Fruit fly (Drosophila melanogaster) whole organism, embryonic: ENCODE data around the gene udt.

Experiments
- Ada2b ChIP-seq: fragments of 200-800 bp; sonication (Bioruptor generic); IDR thresholded peaks from 2 replicates; pipeline ENCODE4 v1.3.6; 2022; ENCODE audit warnings: missing biosample characterization, missing genetic modification characterization
- Asciz ChIP-seq: fragments of 200-800 bp; sonication (Bioruptor generic); optimal IDR thresholded peaks from 2 replicates; lab custom pipeline; 2017; ENCODE audit warnings: missing biosample characterization, mild to moderate bottlenecking, missing genetic modification characterization, missing genetic modification reagents
- Blimp-1 ChIP-seq: fragments of 200-800 bp; sonication (Bioruptor generic); optimal IDR thresholded peaks from 3 replicates; lab custom pipeline; 2018; ENCODE audit warnings: missing biosample characterization, missing genetic modification characterization, mild to moderate bottlenecking, moderate library complexity, missing genetic modification reagents
- Bteb2 ChIP-seq: fragments of 200-800 bp; sonication (Bioruptor generic); optimal IDR thresholded peaks from 2 replicates; lab custom pipeline; 2016; ENCODE audit warnings: missing biosample characterization, missing genetic modification characterization
- CG10147 ChIP-seq: fragments of 200-800 bp; sonication (Bioruptor generic); optimal IDR thresholded peaks from 2 replicates; lab custom pipeline; 2019; ENCODE audit warnings: missing biosample characterization, mild to moderate bottlenecking, missing genetic modification characterization, moderate library complexity
- CG10979 ChIP-seq: fragments of 200-800 bp; sonication (Bioruptor generic); optimal IDR thresholded peaks from 2 replicates; lab custom pipeline; 2018; ENCODE audit warnings: missing biosample characterization, mild to moderate bottlenecking, missing genetic modification characterization, moderate library complexity
- CG14050 ChIP-seq: fragments of 200-800 bp; sonication (Bioruptor generic); IDR thresholded peaks from 3 replicates; pipeline ENCODE4 v1.3.6; 2022; ENCODE audit warnings: missing biosample characterization, missing genetic modification characterization
- CG18011 ChIP-seq: fragments of 200-800 bp; sonication (Bioruptor generic); optimal IDR thresholded peaks from 2 replicates; lab custom pipeline; 2017; ENCODE audit warnings: missing biosample characterization, missing genetic modification characterization, mild to moderate bottlenecking, moderate library complexity, missing genotype
- CG18476 ChIP-seq: fragments of 200-800 bp; sonication (Bioruptor generic); optimal IDR thresholded peaks from 2 replicates; lab custom pipeline; 2016; ENCODE audit warnings: missing biosample characterization, mild to moderate bottlenecking, missing genetic modification characterization
- CG18619 ChIP-seq: fragments of 200-800 bp; sonication (Bioruptor generic); optimal IDR thresholded peaks from 3 replicates; lab custom pipeline; 2017; ENCODE audit warnings: missing biosample characterization, mild to moderate bottlenecking, missing genetic modification characterization
- CG2129 ChIP-seq: fragments of 200-800 bp; sonication (Bioruptor generic); IDR thresholded peaks from 2 replicates; pipeline ENCODE4 v1.3.6; 2022; ENCODE audit warnings: missing biosample characterization, missing genetic modification characterization; ENCODE audit not compliant: partially characterized antibody
- CG2199 ChIP-seq: fragments of 200-800 bp; sonication (Bioruptor generic); IDR thresholded peaks from 3 replicates; pipeline ENCODE4 v1.3.6; 2022; ENCODE audit warnings: missing biosample characterization, missing genetic modification characterization
- CG2889 ChIP-seq: fragments of 200-800 bp; sonication (Bioruptor generic); IDR thresholded peaks from 3 replicates; pipeline ENCODE4 v1.3.6; 2022; ENCODE audit warnings: missing biosample characterization, missing genetic modification characterization
- CG3281 ChIP-seq: fragments of 200-800 bp; sonication (Bioruptor generic); optimal IDR thresholded peaks from 3 replicates; lab custom pipeline; 2017; ENCODE audit warnings: missing biosample characterization, mild to moderate bottlenecking, missing genetic modification characterization
- CG34376 ChIP-seq: fragments of 200-800 bp; sonication (Bioruptor generic); optimal IDR thresholded peaks from 2 replicates; lab custom pipeline; 2018; ENCODE audit warnings: missing biosample characterization, mild to moderate bottlenecking, missing genetic modification characterization
- CG3838 ChIP-seq: fragments of 200-800 bp; sonication (Bioruptor generic); optimal IDR thresholded peaks from 3 replicates; lab custom pipeline; 2016; ENCODE audit warnings: missing biosample characterization, missing genetic modification characterization
- CG4730 ChIP-seq: fragments of 200-800 bp; sonication (Bioruptor generic); IDR thresholded peaks from 2 replicates; pipeline ENCODE4 v1.3.6; 2022; ENCODE audit warnings: missing biosample characterization, missing genetic modification characterization
- CG6813 ChIP-seq: fragments of 200-800 bp; sonication (Bioruptor generic); optimal IDR thresholded peaks from 2 replicates; lab custom pipeline; 2017; ENCODE audit warnings: missing biosample characterization, missing genetic modification characterization, mild to moderate bottlenecking, moderate library complexity, missing genetic modification reagents
- CG7839 ChIP-seq: fragments of 200-800 bp; sonication (Bioruptor generic); optimal IDR thresholded peaks from 3 replicates; lab custom pipeline; 2018; ENCODE audit warnings: missing biosample characterization, mild to moderate bottlenecking, missing genetic modification characterization, moderate library complexity
- CG9215 ChIP-seq: fragments of 200-800 bp; sonication (Bioruptor generic); IDR thresholded peaks from 2 replicates; pipeline ENCODE4 v1.3.6; 2022; ENCODE audit warnings: missing biosample characterization, missing genetic modification characterization
- CG9876 ChIP-seq: fragments of 200-800 bp; sonication (Bioruptor generic); optimal IDR thresholded peaks from 2 replicates; lab custom pipeline; 2016; ENCODE audit warnings: missing biosample characterization, missing genetic modification characterization
- D ChIP-seq, 2 experiments: fragments of 200-800 bp in 1 of 2; fragments of >200 bp in 1 of 2; sonication (Bioruptor generic) in 1 of 2; optimal IDR thresholded peaks; 2 replicates in 1 of 2; 3 replicates in 1 of 2; lab custom pipeline; 2017; ENCODE audit warnings: mild to moderate bottlenecking in 1 of 2, missing biosample characterization in 1 of 2, missing genetic modification characterization in 1 of 2, missing genetic modification reagents in 1 of 2
- Doc3 ChIP-seq: fragments of 200-800 bp; sonication (Bioruptor generic); IDR thresholded peaks from 3 replicates; pipeline ENCODE4 v1.3.6; 2022; ENCODE audit warnings: missing biosample characterization, missing genetic modification characterization; ENCODE audit not compliant: partially characterized antibody
- E2f1 ChIP-seq: fragments of 200-800 bp; sonication (Bioruptor generic); IDR thresholded peaks from 2 replicates; pipeline ENCODE4 v1.3.6; 2022; ENCODE audit warnings: missing biosample characterization, missing genetic modification characterization
- Max ChIP-seq: fragments of 200-800 bp; sonication (Bioruptor generic); optimal IDR thresholded peaks from 2 replicates; lab custom pipeline; 2016; ENCODE audit warnings: missing biosample characterization, mild to moderate bottlenecking, missing genetic modification characterization
- Med ChIP-seq: fragments of 200-800 bp; sonication (Bioruptor generic); peaks from one replicate; lab custom pipeline; 2016; ENCODE audit warnings: missing biosample characterization, missing genetic modification characterization, mild to moderate bottlenecking, inconsistent platforms, moderate library complexity
- Myb ChIP-seq: fragments of 200-800 bp; sonication (Bioruptor generic); optimal IDR thresholded peaks from 2 replicates; lab custom pipeline; 2016; ENCODE audit warnings: missing biosample characterization, missing genetic modification characterization
- NC2β ChIP-seq: fragments of 200-800 bp; sonication (Bioruptor generic); optimal IDR thresholded peaks from 2 replicates; lab custom pipeline; 2016; ENCODE audit warnings: missing biosample characterization, missing genetic modification characterization
- Nf-YB ChIP-seq: fragments of 200-800 bp; sonication (Bioruptor generic); optimal IDR thresholded peaks from 3 replicates; lab custom pipeline; 2019; ENCODE audit warnings: missing biosample characterization, mild to moderate bottlenecking, missing genetic modification characterization, moderate library complexity
- YL-1 ChIP-seq: fragments of 200-800 bp; sonication (Bioruptor generic); optimal IDR thresholded peaks from 3 replicates; lab custom pipeline; 2017; ENCODE audit warnings: missing biosample characterization, mild to moderate bottlenecking, missing genetic modification characterization
- bsh ChIP-seq, 2 experiments: fragments of 200-800 bp; sonication (Bioruptor generic); optimal IDR thresholded peaks; 2 replicates each; lab custom pipeline; 2017 to 2018; ENCODE audit warnings: mild to moderate bottlenecking in 2 of 2, missing biosample characterization in 2 of 2, missing genetic modification characterization in 2 of 2, moderate library complexity in 1 of 2
- dimm ChIP-seq: fragments of 200-800 bp; sonication (Bioruptor generic); IDR thresholded peaks from 2 replicates; pipeline ENCODE4 v1.3.6; 2022; ENCODE audit warnings: missing biosample characterization, missing genetic modification characterization
- fd102C ChIP-seq: fragments of 200-800 bp; sonication (Bioruptor generic); optimal IDR thresholded peaks from 2 replicates; lab custom pipeline; 2018; ENCODE audit warnings: missing biosample characterization, mild to moderate bottlenecking, missing genetic modification characterization, moderate library complexity
- gce ChIP-seq: fragments of 200-800 bp; sonication (Bioruptor generic); IDR thresholded peaks from 3 replicates; pipeline ENCODE4 v1.3.6; 2022; ENCODE audit warnings: missing biosample characterization, missing genetic modification characterization
- gfzf ChIP-seq: fragments of 200-800 bp; sonication (Bioruptor generic); optimal IDR thresholded peaks from 2 replicates; lab custom pipeline; 2016; ENCODE audit warnings: missing biosample characterization, mild to moderate bottlenecking, missing genetic modification characterization, moderate library complexity
- gsb ChIP-seq: fragments of 200-800 bp; sonication (Bioruptor generic); IDR thresholded peaks from 2 replicates; pipeline ENCODE4 v1.3.6; 2022; ENCODE audit warnings: missing biosample characterization, missing genetic modification characterization
- gt ChIP-seq: fragments of 200-800 bp; sonication (Bioruptor generic); IDR thresholded peaks from 2 replicates; pipeline ENCODE4 v1.3.6; 2022; ENCODE audit warnings: missing biosample characterization, missing genetic modification characterization
- insv ChIP-seq, 2 experiments: fragments of 200-800 bp; sonication (Bioruptor generic); optimal IDR thresholded peaks; 3 replicates each; lab custom pipeline; 2016 to 2018; ENCODE audit warnings: missing biosample characterization in 2 of 2, missing genetic modification characterization in 2 of 2
- oc ChIP-seq: fragments of 200-800 bp; sonication (Bioruptor generic); optimal IDR thresholded peaks from 2 replicates; lab custom pipeline; 2018; ENCODE audit warnings: missing biosample characterization, mild to moderate bottlenecking, missing genetic modification characterization, moderate library complexity
- pho ChIP-seq: fragments of 200-800 bp; sonication (Bioruptor generic); optimal IDR thresholded peaks from 2 replicates; lab custom pipeline; 2016; ENCODE audit warnings: missing biosample characterization, missing genetic modification characterization
- prd ChIP-seq, 3 experiments: fragments of >200 bp in 2 of 3; fragments of 200-800 bp in 1 of 3; sonication (Bioruptor generic) in 1 of 3; optimal IDR thresholded peaks in 2 of 3; IDR thresholded peaks in 1 of 3; 2 replicates in 2 of 3; 3 replicates in 1 of 3; pipeline versions ENCODE4 v1.3.6 to Lab custom; 2017 to 2022; ENCODE audit warnings: missing biosample characterization in 1 of 3, missing genetic modification characterization in 1 of 3
- slou ChIP-seq: fragments of 200-800 bp; sonication (Bioruptor generic); optimal IDR thresholded peaks from 3 replicates; lab custom pipeline; 2016; ENCODE audit warnings: missing biosample characterization, missing genetic modification characterization
- sug ChIP-seq: fragments of 200-800 bp; optimal IDR thresholded peaks from 2 replicates; lab custom pipeline; 2019; ENCODE audit warnings: missing biosample characterization, mild to moderate bottlenecking, missing genetic modification characterization, moderate library complexity
- tap ChIP-seq: fragments of 200-800 bp; optimal IDR thresholded peaks from 3 replicates; lab custom pipeline; 2019; ENCODE audit warnings: missing biosample characterization, mild to moderate bottlenecking, missing genetic modification characterization, moderate library complexity
- vvl ChIP-seq: fragments of 200-800 bp; sonication (Bioruptor generic); IDR thresholded peaks from 2 replicates; pipeline ENCODE4 v1.3.6; 2022; ENCODE audit warnings: missing biosample characterization, missing genetic modification characterization

Gene udt

dm6 chr3R:23733771-23734170, 29.3 kb downstream of the udt start (continued):
- no peak for TF ChIP-seq pho (GFP tag; lab: Kevin White, UChicago)
- TF ChIP-seq gfzf (GFP tag; lab: Kevin White, UChicago) = no peak
- TF ChIP-seq CG7839 = no peak
- TF ChIP-seq gsb (GFP tag; lab: Robert Waterston, UW) = no peak
- no peak for TF ChIP-seq Nf-YB (GFP tag; lab: Kevin White, UChicago)
- no peak for TF ChIP-seq E2f1
- TF ChIP-seq Max (GFP tag; lab: Kevin White, UChicago) = no peak
- TF ChIP-seq D (optimal IDR thresholded peaks at IDR 0.05; lab: Kevin White, UChicago) = no peak
- no peak for TF ChIP-seq D (GFP tag; optimal IDR thresholded peaks at IDR 0.05; lab: Kevin White, UChicago)
- TF ChIP-seq NC2β = no peak
- TF ChIP-seq bsh (GFP tag; optimal IDR thresholded peaks at IDR 0.05; lab: Kevin White, UChicago) = no peak
- TF ChIP-seq YL-1 (GFP tag; lab: Kevin White, UChicago) = no peak
- no peak for TF ChIP-seq CG3281
- TF ChIP-seq gce (GFP tag; lab: Robert Waterston, UW) = peak; percentile 32; the same call in 1 of the 3 replicates
- TF ChIP-seq dimm (GFP tag; lab: Robert Waterston, UW) = no peak
- no peak for TF ChIP-seq CG9876 (GFP tag; lab: Kevin White, UChicago)
- peak in 1 of 2 experiments; percentile 54 for TF ChIP-seq insv (GFP tag; optimal IDR thresholded peaks at IDR 0.05; lab: Kevin White, UChicago)
- TF ChIP-seq vvl (GFP tag; lab: Robert Waterston, UW) = no peak
- no peak for TF ChIP-seq slou (GFP tag; lab: Kevin White, UChicago)
- TF ChIP-seq oc (tag; lab: Kevin White, UChicago) = no peak
- no peak for TF ChIP-seq CG18011 (GFP tag; lab: Kevin White, UChicago)
- peak; percentile 18 for TF ChIP-seq Med (GFP tag; lab: Kevin White, UChicago)
- no peak for TF ChIP-seq CG9215
- TF ChIP-seq CG2889 (GFP tag; lab: Robert Waterston, UW) = no peak
- no peak for TF ChIP-seq CG10147
- TF ChIP-seq Myb = no peak
- no peak for TF ChIP-seq CG4730
- no peak for TF ChIP-seq Bteb2 (GFP tag; lab: Kevin White, UChicago)
- no peak for TF ChIP-seq CG6813
- peak; percentile 68 for TF ChIP-seq Blimp-1
- TF ChIP-seq CG10979 (tag; lab: Kevin White, UChicago) = no peak
- no peak for TF ChIP-seq CG34376 (GFP tag; lab: Kevin White, UChicago)
- no peak for TF ChIP-seq sug (tag; lab: Kevin White, UChicago)
- no peak for TF ChIP-seq CG3838 (GFP tag; lab: Kevin White, UChicago)
- no peak for TF ChIP-seq fd102C (GFP tag; lab: Kevin White, UChicago)
- TF ChIP-seq tap (tag; lab: Kevin White, UChicago) = no peak
- no peak for TF ChIP-seq Ada2b (GFP tag; lab: Robert Waterston, UW)
- TF ChIP-seq CG14050 (GFP tag; lab: Robert Waterston, UW) = no peak
- TF ChIP-seq prd (optimal IDR thresholded peaks at IDR 0.05; lab: Kevin White, UChicago) = no peak
- no peak for TF ChIP-seq prd (GFP tag; IDR thresholded peaks at IDR 0.05; lab: Robert Waterston, UW)
- no peak for TF ChIP-seq CG18476 (GFP tag; lab: Kevin White, UChicago)
- TF ChIP-seq Asciz = no peak
- no peak for TF ChIP-seq CG2129 (GFP tag; lab: Robert Waterston, UW)
- no peak for TF ChIP-seq gt
- 0 out of 3 replicates have a peak, but pooled peaks have one; percentile 22 for TF ChIP-seq CG2199 (GFP tag; lab: Robert Waterston, UW)
- TF ChIP-seq CG18619 (GFP tag; lab: Kevin White, UChicago) = no peak
- no peak for TF ChIP-seq Doc3 (GFP tag; lab: Robert Waterston, UW)
